Worm (Caenorhabditis elegans) whole organism, L1 larva: Measurements from ENCODE around the gene nlp-63.

ENCODE experiments used
- C16A3.4 ChIP-seq: fragments of 150-350 bp; optimal IDR thresholded peaks from 2 replicates; lab custom pipeline; 2014; ENCODE audit warnings: missing biosample characterization, missing genetic modification characterization
- C34B4.2 ChIP-seq: sonication (generic microtip); optimal IDR thresholded peaks from 2 replicates; lab custom pipeline; 2017; ENCODE audit warnings: mild to moderate bottlenecking, missing genetic modification characterization, missing compliant biosample characterization
- F16B12.6 ChIP-seq: fragments of 150-350 bp; optimal IDR thresholded peaks from 2 replicates; lab custom pipeline; 2014; ENCODE audit warnings: missing biosample characterization, missing genetic modification characterization
- Y116A8C.19 ChIP-seq: sonication (generic microtip); optimal IDR thresholded peaks from 2 replicates; lab custom pipeline; 2016; ENCODE audit warnings: missing compliant biosample characterization, missing genetic modification characterization, borderline replicate concordance
- alr-1 ChIP-seq: fragments of 200-800 bp; sonication (Bioruptor generic); optimal IDR thresholded peaks from 2 replicates; lab custom pipeline; 2018; ENCODE audit warnings: borderline replicate concordance, mild to moderate bottlenecking, missing genetic modification characterization, missing compliant biosample characterization
- aly-2 ChIP-seq: fragments of 150-350 bp; optimal IDR thresholded peaks from 2 replicates; lab custom pipeline; 2014; ENCODE audit warnings: missing biosample characterization, missing genetic modification characterization
- ama-1 ChIP-seq: fragments of 150-350 bp; optimal IDR thresholded peaks from 2 replicates; lab custom pipeline; 2014
- blmp-1 ChIP-seq: fragments of 150-350 bp; optimal IDR thresholded peaks from 2 replicates; lab custom pipeline; 2014; ENCODE audit warnings: missing biosample characterization, missing genetic modification characterization
- ceh-8 ChIP-seq: fragments of 200-800 bp; sonication (Bioruptor generic); optimal IDR thresholded peaks from 2 replicates; lab custom pipeline; 2018; ENCODE audit warnings: mild to moderate bottlenecking, missing genetic modification characterization, moderate library complexity, missing compliant biosample characterization
- ceh-82 ChIP-seq, 3 experiments: fragments of 150-350 bp in 1 of 3; sonication (generic microtip) in 2 of 3; optimal IDR thresholded peaks; 2 replicates each; lab custom pipeline; 2014 to 2017; ENCODE audit warnings: missing biosample characterization in 3 of 3, missing genetic modification characterization in 3 of 3
- ceh-90 ChIP-seq: sonication (generic microtip); optimal IDR thresholded peaks from 2 replicates; lab custom pipeline; 2016; ENCODE audit warnings: missing genetic modification characterization, missing compliant biosample characterization
- dsc-1 ChIP-seq: sonication (generic microtip); optimal IDR thresholded peaks from 2 replicates; lab custom pipeline; 2016; ENCODE audit warnings: mild to moderate bottlenecking, missing genetic modification characterization, missing compliant biosample characterization
- egl-13 ChIP-seq: sonication (generic microtip); optimal IDR thresholded peaks from 2 replicates; lab custom pipeline; 2016; ENCODE audit warnings: missing genotype, missing genetic modification reagents, missing genetic modification characterization, missing compliant biosample characterization
- egl-27 ChIP-seq, 2 experiments: fragments of 150-350 bp in 1 of 2; sonication (generic microtip); optimal IDR thresholded peaks; 3 replicates each; lab custom pipeline; 2017 to 2018; ENCODE audit warnings: missing biosample characterization in 2 of 2, missing genetic modification characterization in 2 of 2, missing genetic modification reagents in 2 of 2
- fkh-10 ChIP-seq: sonication (generic microtip); optimal IDR thresholded peaks from 2 replicates; lab custom pipeline; 2017; ENCODE audit warnings: missing biosample characterization, missing genetic modification reagents, missing genetic modification characterization
- fkh-4 ChIP-seq: sonication (generic microtip); optimal IDR thresholded peaks from 2 replicates; lab custom pipeline; 2016; ENCODE audit warnings: missing compliant biosample characterization, missing genetic modification characterization, borderline replicate concordance
- fos-1 ChIP-seq: fragments of 150-350 bp; optimal IDR thresholded peaks from 2 replicates; lab custom pipeline; 2014; ENCODE audit warnings: missing biosample characterization, missing genetic modification characterization
- grh-1 ChIP-seq: fragments of 200-800 bp; sonication (Bioruptor generic); IDR thresholded peaks from 2 replicates; pipeline ENCODE4 v1.3.6; 2022; ENCODE audit warnings: missing genetic modification reagents, missing genetic modification characterization, missing compliant biosample characterization
- hlh-17 ChIP-seq: fragments of 200-800 bp; sonication (Bioruptor generic); optimal IDR thresholded peaks from 2 replicates; lab custom pipeline; 2018; ENCODE audit warnings: missing genetic modification characterization, mild to moderate bottlenecking, missing compliant biosample characterization, moderate library complexity, borderline replicate concordance
- hlh-4 ChIP-seq: sonication (generic microtip); optimal IDR thresholded peaks from 2 replicates; lab custom pipeline; 2016; ENCODE audit warnings: mild to moderate bottlenecking, missing genetic modification characterization, missing compliant biosample characterization
- jun-1 ChIP-seq: fragments of 150-350 bp; optimal IDR thresholded peaks from 2 replicates; lab custom pipeline; 2014; ENCODE audit warnings: missing biosample characterization, missing genetic modification reagents, missing genetic modification characterization
- lin-13 ChIP-seq: fragments of 150-350 bp; optimal IDR thresholded peaks from 2 replicates; lab custom pipeline; 2014; ENCODE audit warnings: missing biosample characterization, missing genetic modification reagents, missing genetic modification characterization
- lin-14 ChIP-seq: fragments of 200-800 bp; sonication (Bioruptor generic); optimal IDR thresholded peaks from 2 replicates; lab custom pipeline; 2018; ENCODE audit warnings: mild to moderate bottlenecking, missing genetic modification characterization, moderate library complexity, missing compliant biosample characterization
- lin-15B ChIP-seq: fragments of 150-350 bp; sonication (generic microtip); optimal IDR thresholded peaks from 3 replicates; lab custom pipeline; 2014; ENCODE audit warnings: missing biosample characterization, missing genetic modification characterization
- lin-35 ChIP-seq, 2 experiments: fragments of 150-350 bp; optimal IDR thresholded peaks; 2 replicates each; lab custom pipeline; 2014; ENCODE audit warnings: missing biosample characterization in 2 of 2, missing genetic modification characterization in 2 of 2, missing genetic modification reagents in 2 of 2
- lin-39 ChIP-seq: fragments of 150-350 bp; optimal IDR thresholded peaks from 2 replicates; lab custom pipeline; 2014; ENCODE audit warnings: missing biosample characterization, missing genetic modification reagents, missing genetic modification characterization
- lsy-2 ChIP-seq, 2 experiments: fragments of 150-350 bp; optimal IDR thresholded peaks; 2 replicates each; lab custom pipeline; 2014; ENCODE audit warnings: missing biosample characterization in 2 of 2, missing genetic modification characterization in 2 of 2
- mab-9 ChIP-seq: fragments of 200-800 bp; sonication (Bioruptor generic); IDR thresholded peaks from 2 replicates; pipeline ENCODE4 v1.3.6; 2022; ENCODE audit warnings: missing genetic modification reagents, missing genetic modification characterization, missing compliant biosample characterization
- mep-1 ChIP-seq: fragments of 150-350 bp; optimal IDR thresholded peaks from 2 replicates; lab custom pipeline; 2014; ENCODE audit warnings: missing biosample characterization, missing genetic modification characterization
- nhr-11 ChIP-seq: fragments of 150-350 bp; optimal IDR thresholded peaks from 2 replicates; lab custom pipeline; 2014; ENCODE audit warnings: missing biosample characterization, missing genetic modification characterization
- nhr-12 ChIP-seq: sonication (generic microtip); optimal IDR thresholded peaks from 2 replicates; lab custom pipeline; 2017; ENCODE audit warnings: missing biosample characterization, missing genetic modification characterization
- nhr-19 ChIP-seq: fragments of 200-800 bp; sonication (Bioruptor generic); conservative IDR thresholded peaks from 2 replicates; pipeline ENCODE4 v1.3.6; 2022; ENCODE audit warnings: missing genetic modification characterization, missing compliant biosample characterization
- nhr-28 ChIP-seq: fragments of 150-350 bp; optimal IDR thresholded peaks from 2 replicates; lab custom pipeline; 2014; ENCODE audit warnings: missing biosample characterization, missing genetic modification characterization
- nhr-47 ChIP-seq: sonication (generic microtip); optimal IDR thresholded peaks from 2 replicates; lab custom pipeline; 2016; ENCODE audit warnings: mild to moderate bottlenecking, missing genetic modification characterization, moderate library complexity, missing compliant biosample characterization
- nhr-76 ChIP-seq: sonication (generic microtip); optimal IDR thresholded peaks from 2 replicates; lab custom pipeline; 2017; ENCODE audit warnings: missing biosample characterization, missing genetic modification characterization
- pax-3 ChIP-seq: fragments of 200-800 bp; sonication (Bioruptor generic); optimal IDR thresholded peaks from 2 replicates; lab custom pipeline; 2018; ENCODE audit warnings: mild to moderate bottlenecking, missing genetic modification characterization, moderate library complexity, missing compliant biosample characterization
- rnt-1 ChIP-seq: sonication (generic microtip); optimal IDR thresholded peaks from 2 replicates; lab custom pipeline; 2016; ENCODE audit warnings: mild to moderate bottlenecking, missing genetic modification characterization, moderate library complexity, missing compliant biosample characterization
- skn-1 ChIP-seq: fragments of 150-350 bp; optimal IDR thresholded peaks from 2 replicates; lab custom pipeline; 2014; ENCODE audit warnings: missing biosample characterization, missing genetic modification characterization
- snpc-4 ChIP-seq: fragments of 150-350 bp; optimal IDR thresholded peaks from 2 replicates; lab custom pipeline; 2014; ENCODE audit warnings: missing biosample characterization, missing genetic modification characterization
- snu-23 ChIP-seq: sonication (generic microtip); optimal IDR thresholded peaks from 2 replicates; lab custom pipeline; 2016; ENCODE audit warnings: missing genetic modification characterization, missing compliant biosample characterization
- swsn-7 ChIP-seq: sonication (generic microtip); optimal IDR thresholded peaks from 2 replicates; lab custom pipeline; 2016; ENCODE audit warnings: missing genetic modification characterization, missing compliant biosample characterization
- tbx-2 ChIP-seq: sonication (generic microtip); optimal IDR thresholded peaks from 2 replicates; lab custom pipeline; 2016; ENCODE audit warnings: missing genetic modification characterization, missing compliant biosample characterization
- unc-86 ChIP-seq: sonication (generic microtip); optimal IDR thresholded peaks from 2 replicates; lab custom pipeline; 2016; ENCODE audit warnings: missing genetic modification characterization, missing compliant biosample characterization
- unc-98 ChIP-seq: fragments of 200-800 bp; sonication (Bioruptor generic); IDR thresholded peaks from 2 replicates; pipeline ENCODE4 v1.3.6; 2022; ENCODE audit warnings: missing genetic modification characterization, missing compliant biosample characterization
- vab-15 ChIP-seq: sonication (generic microtip); optimal IDR thresholded peaks from 2 replicates; lab custom pipeline; 2017; ENCODE audit warnings: missing genotype, mild to moderate bottlenecking, missing genetic modification characterization, missing compliant biosample characterization
- xbp-1 ChIP-seq: sonication (generic microtip); optimal IDR thresholded peaks from 2 replicates; lab custom pipeline; 2016; ENCODE audit warnings: missing genetic modification characterization, missing compliant biosample characterization
- ztf-11 ChIP-seq, 2 experiments: sonication (generic microtip); optimal IDR thresholded peaks; 2 replicates each; lab custom pipeline; 2016 to 2017; ENCODE audit warnings: missing genetic modification characterization in 2 of 2, missing biosample characterization in 1 of 2, missing compliant biosample characterization in 1 of 2
- ztf-4 ChIP-seq: fragments of 150-350 bp; optimal IDR thresholded peaks from 2 replicates; lab custom pipeline; 2014; ENCODE audit warnings: missing biosample characterization, missing genetic modification characterization

The nlp-63 gene

ce11 chrII:10198486-10198885 lies 43.3 kb downstream of the nlp-63 start:
- TF ChIP-seq ceh-90 (tag; lab: Kevin White, UChicago) (no peak), unc-86 (no peak), rnt-1 (tag; lab: Kevin White, UChicago) (no peak), lsy-2 (tag; optimal IDR thresholded peaks at IDR 0.05; lab: Kevin White, UChicago) (no peak), hlh-4 (no peak), F16B12.6 (no peak), dsc-1 (tag; lab: Kevin White, UChicago) (no peak), fkh-4 (tag; lab: Kevin White, UChicago) (no peak), nhr-19 (GFP tag; lab: Robert Waterston, UW) (no peak), lin-35 (GFP tag; optimal IDR thresholded peaks at IDR 0.05; lab: Kevin White, UChicago) (no peak), tbx-2 (tag; lab: Kevin White, UChicago) (no peak), xbp-1 (tag; lab: Kevin White, UChicago) (no peak), ceh-8 (no peak), nhr-47 (tag; lab: Kevin White, UChicago) (no peak), mep-1 (tag; lab: Kevin White, UChicago) (no peak), jun-1 (no peak), aly-2 (tag; lab: Kevin White, UChicago) (no peak), ama-1 (lab: Kevin White, UChicago) (no peak), lin-39 (tag; lab: Kevin White, UChicago) (no peak), nhr-76 (tag; lab: Kevin White, UChicago) (no peak)
- TF ChIP-seq, all 84 proteins: peak for 0

- TF ChIP-seq blmp-1 (no peak), vab-15 (no peak), fkh-4 (tag; lab: Kevin White, UChicago) (no peak), nhr-76 (tag; lab: Kevin White, UChicago) (no peak), aly-2 (tag; lab: Kevin White, UChicago) (no peak), jun-1 (no peak), nhr-11 (tag; lab: Kevin White, UChicago) (no peak), fkh-10 (GFP tag; lab: Kevin White, UChicago) (no peak), unc-98 (GFP tag; lab: Robert Waterston, UW) (no peak), swsn-7 (tag; lab: Kevin White, UChicago) (no peak), nhr-28 (tag; lab: Kevin White, UChicago) (no peak), ceh-82 (tag; optimal IDR thresholded peaks at IDR 0.05; lab: Kevin White, UChicago) (no peak), nhr-12 (tag; lab: Kevin White, UChicago) (no peak), mep-1 (tag; lab: Kevin White, UChicago) (no peak), C16A3.4 (tag; lab: Kevin White, UChicago) (no peak)
These were observed 44.7 kb downstream of the nlp-63 start, which contains the start of gene R05H5.4 for ce11 chrII:10199906-10200305. TSS of gene R05H5.4 (minus strand) at chrII:10200006.

- TF ChIP-seq lin-13 (GFP tag; lab: Kevin White, UChicago): no peak
- TF ChIP-seq C34B4.2 (tag; lab: Kevin White, UChicago): no peak
- no peak for TF ChIP-seq egl-27 (tag; optimal IDR thresholded peaks at IDR 0.05; lab: Kevin White, UChicago)
- peak; percentile 72 for TF ChIP-seq xbp-1 (tag; lab: Kevin White, UChicago)
- no peak for TF ChIP-seq snpc-4 (tag; lab: Kevin White, UChicago)
- TF ChIP-seq lin-39 (tag; lab: Kevin White, UChicago): no peak
- no peak for TF ChIP-seq ztf-4 (tag; lab: Kevin White, UChicago)
- peak; percentile 72 for TF ChIP-seq pax-3 (tag; lab: Kevin White, UChicago)
- peak; percentile 46 to 66 (median 50) for TF ChIP-seq ceh-82 (tag; optimal IDR thresholded peaks at IDR 0.05; lab: Kevin White, UChicago)
- TF ChIP-seq F16B12.6: peak; percentile 31
- no peak for TF ChIP-seq fos-1 (tag; lab: Kevin White, UChicago)
- TF ChIP-seq egl-13 (tag; lab: Kevin White, UChicago): peak; percentile 74
- TF ChIP-seq snu-23: peak; percentile 70
- TF ChIP-seq lin-14 (GFP tag; lab: Kevin White, UChicago): peak; percentile 78
- TF ChIP-seq unc-98 (GFP tag; lab: Robert Waterston, UW): no peak; the same call in 1 of the 2 replicates
- peak in 1 of 2 experiments; percentile 78 for TF ChIP-seq ztf-11 (tag; optimal IDR thresholded peaks at IDR 0.05; lab: Kevin White, UChicago)
- TF ChIP-seq alr-1: no peak
- TF ChIP-seq nhr-19 (GFP tag; lab: Robert Waterston, UW): peak; percentile 63
- peak; percentile 82 to 83 for TF ChIP-seq lsy-2 (tag; optimal IDR thresholded peaks at IDR 0.05; lab: Kevin White, UChicago)
- TF ChIP-seq grh-1: no peak; the same call in 1 of the 2 replicates
- no peak for TF ChIP-seq mab-9 (GFP tag; lab: Robert Waterston, UW)
- peak; percentile 82 for TF ChIP-seq ceh-90 (tag; lab: Kevin White, UChicago)
- peak; percentile 5 for TF ChIP-seq skn-1 (tag; lab: Kevin White, UChicago)
- peak; percentile 49 for TF ChIP-seq lin-15B (tag; lab: Kevin White, UChicago)
- no peak for TF ChIP-seq Y116A8C.19 (tag; lab: Kevin White, UChicago)
- no peak for TF ChIP-seq hlh-17
These were observed 45.6 kb downstream of the nlp-63 start, which contains the start of gene arv-1 for ce11 chrII:10200759-10201158. TSS of gene arv-1 (minus strand) at chrII:10200823.
